Worm (Caenorhabditis elegans): ENCODE measurements around the gene cutl-22.

The cutl-22 gene

ce11 chrV:1151324-1151742, 9.8 kb downstream of the cutl-22 start:
- TF ChIP-seq lim-7 (GFP tag; IDR thresholded peaks at IDR 0.05) (peak; percentile 57), nhr-77 (tag; optimal IDR thresholded peaks at IDR 0.05) (peak; percentile 97), nhr-6 (tag; optimal IDR thresholded peaks at IDR 0.05) (peak; percentile 90), lin-29 (GFP tag; IDR thresholded peaks at IDR 0.05) (peak; percentile 93), zfp-2 (tag; optimal IDR thresholded peaks at IDR 0.05) (peak; percentile 86), nhr-10 (tag; optimal IDR thresholded peaks at IDR 0.05) (peak; percentile 98), tra-1 (GFP tag; IDR thresholded peaks at IDR 0.05) (peak; percentile 99), F37D6.2 (tag; optimal IDR thresholded peaks at IDR 0.05) (peak; percentile 98), ztf-11 (tag; optimal IDR thresholded peaks at IDR 0.05) (no peak), nhr-41 (GFP tag; IDR thresholded peaks at IDR 0.05) (peak; percentile 97), ceh-32 (tag; optimal IDR thresholded peaks at IDR 0.05; ENCODE audit: poor library complexity) (peak; percentile 89), mxl-2 (GFP tag; conservative IDR thresholded peaks at IDR 0.05) (peak; percentile 89), php-3 (GFP tag; IDR thresholded peaks at IDR 0.05) (peak; percentile 95), nhr-111 (GFP tag; optimal IDR thresholded peaks at IDR 0.05) (no peak), zip-11 (GFP tag; IDR thresholded peaks at IDR 0.05) (no peak), ctbp-1 (GFP tag; IDR thresholded peaks at IDR 0.05) (peak; percentile 99), saeg-2 (GFP tag; IDR thresholded peaks at IDR 0.05) (peak; percentile 100), mes-2 (tag; optimal IDR thresholded peaks at IDR 0.05; ENCODE audit: poor library complexity, severe bottlenecking) (peak; percentile 73), Y5F2A.4 (GFP tag; optimal IDR thresholded peaks at IDR 0.05) (peak; percentile 80), unc-39 (tag; optimal IDR thresholded peaks at IDR 0.05) (peak; percentile 69), cey-2 (tag; optimal IDR thresholded peaks at IDR 0.05; ENCODE audit: borderline replicate concordance, insufficient read depth) (no peak), daf-12 (tag; optimal IDR thresholded peaks at IDR 0.05) (no peak), ceh-62 (tag; optimal IDR thresholded peaks at IDR 0.05) (no peak), nhr-48 (tag; optimal IDR thresholded peaks at IDR 0.05) (peak; percentile 98), R02D3.7 (tag; optimal IDR thresholded peaks at IDR 0.05) (no peak), Y48G9A.11 (GFP tag; IDR thresholded peaks at IDR 0.05) (no peak), T20F7.1 (GFP tag; optimal IDR thresholded peaks at IDR 0.05) (peak; percentile 95), mdt-29 (GFP tag; IDR thresholded peaks at IDR 0.05) (peak; percentile 99), lin-15B (tag; optimal IDR thresholded peaks at IDR 0.05) (no peak), hmg-1.1 (GFP tag; IDR thresholded peaks at IDR 0.05) (peak; percentile 99), mep-1 (tag; optimal IDR thresholded peaks at IDR 0.05) (peak; percentile 99), madf-5 (GFP tag; IDR thresholded peaks at IDR 0.05) (peak; percentile 39 to 77; a peak in 1 of 4 replicates), ZK546.5 (tag; optimal IDR thresholded peaks at IDR 0.05) (peak in 1 of 2 experiments; percentile 75), dpl-1 (GFP tag; optimal IDR thresholded peaks at IDR 0.05) (peak; percentile 80), hlh-30 (tag; optimal IDR thresholded peaks at IDR 0.05; ENCODE audit: insufficient read depth) (peak; percentile 95), arid-1 (GFP tag; conservative IDR thresholded peaks at IDR 0.05) (peak; percentile 90), lin-13 (GFP tag; optimal IDR thresholded peaks at IDR 0.05) (peak; percentile 98), mxl-3 (GFP tag; optimal IDR thresholded peaks at IDR 0.05) (peak; percentile 98), tag-97 (GFP tag; IDR thresholded peaks at IDR 0.05) (no peak), nhr-11 (tag; optimal IDR thresholded peaks at IDR 0.05) (peak; percentile 99), spr-1 (tag; optimal IDR thresholded peaks at IDR 0.05) (peak; percentile 96), aha-1 (tag) (peak; percentile 99), duxl-1 (tag; optimal IDR thresholded peaks at IDR 0.05; ENCODE audit: poor library complexity) (peak; percentile 91), daf-16 (GFP tag; optimal IDR thresholded peaks at IDR 0.05) (peak; percentile 93 to 98), daf-16 (tag; optimal IDR thresholded peaks at IDR 0.05) (peak; percentile 80), ceh-28 (tag; optimal IDR thresholded peaks at IDR 0.05) (peak; percentile 90), lir-3 (tag; optimal IDR thresholded peaks at IDR 0.05) (peak; percentile 93), gei-8 (GFP tag; optimal IDR thresholded peaks at IDR 0.05) (peak; percentile 98), Y105C5A.15 (GFP tag; IDR thresholded peaks at IDR 0.05) (0 out of 2 replicates have a peak, but pooled peaks have one; percentile 8), ceh-44 (GFP tag; IDR thresholded peaks at IDR 0.05) (peak; percentile 53), snpc-4 (tag; optimal IDR thresholded peaks at IDR 0.05) (no peak)
